Fruit fly (Drosophila melanogaster) whole organism, embryonic: ENCODE results near the gene CG6607.

Experiments used
- Asciz ChIP-seq: fragments of 200-800 bp; sonication (Bioruptor generic); optimal IDR thresholded peaks from 2 replicates; lab custom pipeline; 2017; ENCODE audit warnings: missing biosample characterization, mild to moderate bottlenecking, missing genetic modification characterization, missing genetic modification reagents
- Bteb2 ChIP-seq: fragments of 200-800 bp; sonication (Bioruptor generic); optimal IDR thresholded peaks from 2 replicates; lab custom pipeline; 2016; ENCODE audit warnings: missing biosample characterization, missing genetic modification characterization
- CG10979 ChIP-seq: fragments of 200-800 bp; sonication (Bioruptor generic); optimal IDR thresholded peaks from 2 replicates; lab custom pipeline; 2018; ENCODE audit warnings: missing biosample characterization, mild to moderate bottlenecking, missing genetic modification characterization, moderate library complexity
- CG16863 ChIP-seq: fragments of 200-800 bp; sonication (Bioruptor generic); optimal IDR thresholded peaks from 3 replicates; lab custom pipeline; 2016; ENCODE audit warnings: missing biosample characterization, missing genetic modification characterization
- CG17802 ChIP-seq: fragments of 200-800 bp; sonication (Bioruptor generic); optimal IDR thresholded peaks from 2 replicates; lab custom pipeline; 2018; ENCODE audit warnings: missing biosample characterization, mild to moderate bottlenecking, missing genetic modification characterization, moderate library complexity
- CG18764 ChIP-seq: fragments of 200-800 bp; sonication (Bioruptor generic); optimal IDR thresholded peaks from 3 replicates; lab custom pipeline; 2016; ENCODE audit warnings: missing biosample characterization, missing genetic modification characterization
- CG32767 ChIP-seq: fragments of 200-800 bp; sonication (Bioruptor generic); IDR thresholded peaks from 2 replicates; pipeline ENCODE4 v1.3.6; 2022; ENCODE audit warnings: missing biosample characterization, missing genetic modification characterization
- CG33213 ChIP-seq: fragments of 200-800 bp; sonication (Bioruptor generic); optimal IDR thresholded peaks from 3 replicates; lab custom pipeline; 2016; ENCODE audit warnings: missing biosample characterization, missing genetic modification characterization
- CG34376 ChIP-seq: fragments of 200-800 bp; sonication (Bioruptor generic); optimal IDR thresholded peaks from 2 replicates; lab custom pipeline; 2018; ENCODE audit warnings: missing biosample characterization, mild to moderate bottlenecking, missing genetic modification characterization
- CG43689 ChIP-seq: fragments of 200-800 bp; sonication (Bioruptor generic); IDR thresholded peaks from 2 replicates; pipeline ENCODE4 v1.3.6; 2022; ENCODE audit warnings: missing biosample characterization, missing genetic modification characterization
- CG4730 ChIP-seq: fragments of 200-800 bp; sonication (Bioruptor generic); IDR thresholded peaks from 2 replicates; pipeline ENCODE4 v1.3.6; 2022; ENCODE audit warnings: missing biosample characterization, missing genetic modification characterization
- CG4854 ChIP-seq: fragments of 200-800 bp; sonication (Bioruptor generic); optimal IDR thresholded peaks from 2 replicates; lab custom pipeline; 2016; ENCODE audit warnings: missing biosample characterization, missing genetic modification characterization, inconsistent platforms
- CG6654 ChIP-seq: fragments of 200-800 bp; sonication (Bioruptor generic); optimal IDR thresholded peaks from 2 replicates; lab custom pipeline; 2017; ENCODE audit warnings: missing biosample characterization, mild to moderate bottlenecking, missing genetic modification characterization
- CG6854 ChIP-seq: fragments of 200-800 bp; sonication (Bioruptor generic); optimal IDR thresholded peaks from 3 replicates; lab custom pipeline; 2017; ENCODE audit warnings: missing biosample characterization, mild to moderate bottlenecking, missing genetic modification characterization
- CG7357 ChIP-seq: fragments of 200-800 bp; sonication (Bioruptor generic); IDR thresholded peaks from 3 replicates; pipeline ENCODE4 v1.3.6; 2022; ENCODE audit warnings: missing biosample characterization, missing genetic modification characterization
- CG7745 ChIP-seq: fragments of 200-800 bp; sonication (Bioruptor generic); optimal IDR thresholded peaks from 2 replicates; lab custom pipeline; 2018; ENCODE audit warnings: missing biosample characterization, mild to moderate bottlenecking, missing genetic modification characterization, moderate library complexity
- CG7839 ChIP-seq: fragments of 200-800 bp; sonication (Bioruptor generic); optimal IDR thresholded peaks from 3 replicates; lab custom pipeline; 2018; ENCODE audit warnings: missing biosample characterization, mild to moderate bottlenecking, missing genetic modification characterization, moderate library complexity
- CG8089 ChIP-seq: fragments of 200-800 bp; sonication (Bioruptor generic); optimal IDR thresholded peaks from 3 replicates; lab custom pipeline; 2016; ENCODE audit warnings: missing biosample characterization, missing genetic modification characterization
- CG9215 ChIP-seq: fragments of 200-800 bp; sonication (Bioruptor generic); IDR thresholded peaks from 2 replicates; pipeline ENCODE4 v1.3.6; 2022; ENCODE audit warnings: missing biosample characterization, missing genetic modification characterization
- CG9609 ChIP-seq: fragments of 200-800 bp; sonication (Bioruptor generic); optimal IDR thresholded peaks from 3 replicates; lab custom pipeline; 2016; ENCODE audit warnings: missing biosample characterization, missing genetic modification characterization
- CG9876 ChIP-seq: fragments of 200-800 bp; sonication (Bioruptor generic); optimal IDR thresholded peaks from 2 replicates; lab custom pipeline; 2016; ENCODE audit warnings: missing biosample characterization, missing genetic modification characterization
- CkIIα-i1 ChIP-seq: fragments of 200-800 bp; sonication (Bioruptor generic); IDR thresholded peaks from 2 replicates; pipeline ENCODE4 v1.3.6; 2022; ENCODE audit warnings: missing biosample characterization, missing genetic modification characterization
- Dfd ChIP-seq, 2 experiments: fragments of >200 bp; optimal IDR thresholded peaks; 2 replicates each; lab custom pipeline; 2017; ENCODE audit warnings: missing biosample characterization in 2 of 2, missing genetic modification characterization in 2 of 2
- Dll ChIP-seq: fragments of 200-800 bp; sonication (Bioruptor generic); IDR thresholded peaks from 4 replicates; pipeline ENCODE4 v1.3.6; 2022; ENCODE audit warnings: missing biosample characterization, missing genetic modification characterization; ENCODE audit not compliant: partially characterized antibody
- GATAe ChIP-seq: fragments of 200-800 bp; sonication (Bioruptor generic); conservative IDR thresholded peaks from 2 replicates; pipeline ENCODE4 v1.3.6; 2022; ENCODE audit warnings: missing biosample characterization, missing genetic modification characterization
- HLH4C ChIP-seq: fragments of 200-800 bp; sonication (Bioruptor generic); IDR thresholded peaks from 3 replicates; pipeline ENCODE4 v1.3.6; 2022; ENCODE audit warnings: missing biosample characterization, missing genetic modification characterization; ENCODE audit not compliant: partially characterized antibody
- Hr3 ChIP-seq: fragments of 200-800 bp; sonication (Bioruptor generic); optimal IDR thresholded peaks from 3 replicates; lab custom pipeline; 2016; ENCODE audit warnings: missing biosample characterization, missing genetic modification characterization
- NC2α ChIP-seq: fragments of 200-800 bp; sonication (Bioruptor generic); optimal IDR thresholded peaks from 2 replicates; lab custom pipeline; 2016; ENCODE audit warnings: missing biosample characterization, missing genetic modification characterization
- Sin3A ChIP-seq: fragments of >200 bp; optimal IDR thresholded peaks from 2 replicates; lab custom pipeline; 2018
- Sox100B ChIP-seq: fragments of 200-800 bp; sonication (Bioruptor generic); optimal IDR thresholded peaks from 3 replicates; lab custom pipeline; 2018; ENCODE audit warnings: missing biosample characterization, mild to moderate bottlenecking, missing genetic modification characterization
- Usf ChIP-seq: fragments of 200-800 bp; sonication (Bioruptor generic); optimal IDR thresholded peaks from 2 replicates; lab custom pipeline; 2017; ENCODE audit warnings: missing genotype, missing biosample characterization, missing genetic modification characterization
- Vsx1 ChIP-seq: fragments of 200-800 bp; sonication (Bioruptor generic); optimal IDR thresholded peaks from 2 replicates; lab custom pipeline; 2017; ENCODE audit warnings: missing biosample characterization, mild to moderate bottlenecking, missing genetic modification characterization, missing genetic modification reagents
- Xbp1 ChIP-seq: fragments of 200-800 bp; sonication (Bioruptor generic); optimal IDR thresholded peaks from 3 replicates; lab custom pipeline; 2016; ENCODE audit warnings: missing biosample characterization, mild to moderate bottlenecking, missing genetic modification characterization
- Xrp1 ChIP-seq: fragments of 200-800 bp; sonication (Bioruptor generic); IDR thresholded peaks from 2 replicates; pipeline ENCODE4 v1.3.6; 2022; ENCODE audit warnings: missing biosample characterization, missing genetic modification characterization
- ci ChIP-seq: fragments of 200-800 bp; sonication (Bioruptor generic); IDR thresholded peaks from 3 replicates; pipeline ENCODE4 v1.3.6; 2022; ENCODE audit warnings: missing biosample characterization, missing genetic modification characterization
- croc ChIP-seq: fragments of 200-800 bp; sonication (Bioruptor generic); conservative IDR thresholded peaks from 3 replicates; pipeline ENCODE4 v1.3.6; 2022; ENCODE audit warnings: missing biosample characterization, missing genetic modification characterization
- en ChIP-seq: fragments of 200-800 bp; sonication (Bioruptor generic); optimal IDR thresholded peaks from 2 replicates; lab custom pipeline; 2016; ENCODE audit warnings: missing biosample characterization, missing genetic modification characterization
- ewg ChIP-seq: fragments of 200-800 bp; sonication (Bioruptor generic); optimal IDR thresholded peaks from 3 replicates; lab custom pipeline; 2017; ENCODE audit warnings: mild to moderate bottlenecking, missing biosample characterization, missing genetic modification reagents, missing genetic modification characterization
- gfzf ChIP-seq: fragments of 200-800 bp; sonication (Bioruptor generic); optimal IDR thresholded peaks from 2 replicates; lab custom pipeline; 2016; ENCODE audit warnings: missing biosample characterization, mild to moderate bottlenecking, missing genetic modification characterization, moderate library complexity
- gro ChIP-seq: fragments of 200-800 bp; sonication (Bioruptor generic); optimal IDR thresholded peaks from 2 replicates; lab custom pipeline; 2016; ENCODE audit warnings: missing biosample characterization, missing genetic modification characterization
- ham ChIP-seq: fragments of 200-800 bp; sonication (Bioruptor generic); IDR thresholded peaks from 2 replicates; pipeline ENCODE4 v1.3.6; 2022; ENCODE audit warnings: missing biosample characterization, missing genetic modification characterization
- lola ChIP-seq, 3 experiments: fragments of >200 bp in 2 of 3; fragments of 200-800 bp in 1 of 3; sonication (Bioruptor generic) in 1 of 3; optimal IDR thresholded peaks; 2 replicates each; lab custom pipeline; 2017 to 2019; ENCODE audit warnings: missing biosample characterization in 3 of 3, missing genetic modification characterization in 3 of 3, mild to moderate bottlenecking in 1 of 3, moderate library complexity in 1 of 3
- mirr ChIP-seq: fragments of 200-800 bp; sonication (Bioruptor generic); optimal IDR thresholded peaks from 3 replicates; lab custom pipeline; 2018; ENCODE audit warnings: missing biosample characterization, mild to moderate bottlenecking, missing genetic modification characterization
- otp ChIP-seq: fragments of 200-800 bp; sonication (Bioruptor generic); IDR thresholded peaks from 3 replicates; pipeline ENCODE4, ENCODE4 v1.3.6; 2022; ENCODE audit warnings: missing biosample characterization, missing genetic modification characterization
- prd ChIP-seq, 3 experiments: fragments of >200 bp in 2 of 3; fragments of 200-800 bp in 1 of 3; sonication (Bioruptor generic) in 1 of 3; optimal IDR thresholded peaks in 2 of 3; IDR thresholded peaks in 1 of 3; 2 replicates in 2 of 3; 3 replicates in 1 of 3; pipeline versions ENCODE4 v1.3.6 to Lab custom; 2017 to 2022; ENCODE audit warnings: missing biosample characterization in 1 of 3, missing genetic modification characterization in 1 of 3
- pros ChIP-seq: fragments of 200-800 bp; sonication (Bioruptor generic); optimal IDR thresholded peaks from 3 replicates; lab custom pipeline; 2019; ENCODE audit warnings: missing biosample characterization, mild to moderate bottlenecking, missing genetic modification characterization, moderate library complexity
- tin ChIP-seq: fragments of 200-800 bp; sonication (Bioruptor generic); optimal IDR thresholded peaks from 3 replicates; lab custom pipeline; 2016; ENCODE audit warnings: missing biosample characterization, missing genetic modification characterization
- tna ChIP-seq: fragments of 200-800 bp; sonication (Bioruptor generic); IDR thresholded peaks from 2 replicates; pipeline ENCODE4 v1.3.6; 2022; ENCODE audit warnings: missing biosample characterization, missing genetic modification characterization; ENCODE audit not compliant: partially characterized antibody
- yki ChIP-seq: fragments of >200 bp; optimal IDR thresholded peaks from 3 replicates; lab custom pipeline; 2018
- zen ChIP-seq: fragments of 200-800 bp; sonication (Bioruptor generic); optimal IDR thresholded peaks from 3 replicates; lab custom pipeline; 2018; ENCODE audit warnings: missing biosample characterization, mild to moderate bottlenecking, missing genetic modification characterization, moderate library complexity

The CG6607 gene

dm6 chr3R:24571386-24572124 is 43.7 kb downstream of the CG6607 start (continued):
- TF ChIP-seq Dll (GFP tag; lab: Robert Waterston, UW) (no peak), tin (GFP tag; lab: Kevin White, UChicago) (no peak), CkIIα-i1 (no peak), Usf (GFP tag; lab: Kevin White, UChicago) (no peak), tna (GFP tag; lab: Robert Waterston, UW) (peak; percentile 13; the same call in 1 of the 2 replicates), CG16863 (GFP tag; lab: Kevin White, UChicago) (no peak), CG10979 (tag; lab: Kevin White, UChicago) (no peak), CG4730 (no peak), ham (GFP tag; lab: Robert Waterston, UW) (no peak), gro (GFP tag; lab: Kevin White, UChicago) (no peak), CG34376 (GFP tag; lab: Kevin White, UChicago) (peak; percentile 89), en (no peak), Sox100B (no peak), ci (GFP tag; lab: Robert Waterston, UW) (0 out of 3 replicates have a peak, but pooled peaks have one; percentile 22), CG17802 (tag; lab: Kevin White, UChicago) (no peak), CG7839 (tag; lab: Kevin White, UChicago) (no peak), gfzf (GFP tag; lab: Kevin White, UChicago) (no peak), GATAe (GFP tag; lab: Robert Waterston, UW) (no peak), mirr (peak; percentile 92), HLH4C (GFP tag; lab: Robert Waterston, UW) (no peak), CG9215 (GFP tag; lab: Robert Waterston, UW) (no peak), Sin3A (lab: Kevin White, UChicago) (no peak), Asciz (GFP tag; lab: Kevin White, UChicago) (no peak), CG4854 (GFP tag; lab: Kevin White, UChicago) (no peak), pros (GFP tag; lab: Kevin White, UChicago) (no peak), CG18764 (GFP tag; lab: Kevin White, UChicago) (no peak), Xrp1 (GFP tag; lab: Robert Waterston, UW) (peak; percentile 20; the same call in 1 of the 2 replicates), zen (tag; lab: Kevin White, UChicago) (no peak), otp (GFP tag; lab: Robert Waterston, UW) (no peak; the same call in 2 of the 3 replicates), CG6654 (no peak), Bteb2 (GFP tag; lab: Kevin White, UChicago) (no peak), CG9876 (GFP tag; lab: Kevin White, UChicago) (no peak), Vsx1 (GFP tag; lab: Kevin White, UChicago) (peak; percentile 77), ewg (GFP tag; lab: Kevin White, UChicago) (no peak), CG7357 (GFP tag; lab: Robert Waterston, UW) (no peak), CG43689 (GFP tag; lab: Robert Waterston, UW) (no peak), CG7745 (tag; lab: Kevin White, UChicago) (peak; percentile 78), CG9609 (no peak), yki (peak; percentile 35), CG32767 (GFP tag; lab: Robert Waterston, UW) (no peak; the same call in 1 of the 2 replicates), croc (no peak), CG6854 (GFP tag; lab: Kevin White, UChicago) (no peak), CG8089 (GFP tag; lab: Kevin White, UChicago) (no peak), Hr3 (no peak), prd (optimal IDR thresholded peaks at IDR 0.05; lab: Kevin White, UChicago) (no peak), prd (GFP tag; IDR thresholded peaks at IDR 0.05; lab: Robert Waterston, UW) (no peak), Xbp1 (GFP tag; lab: Kevin White, UChicago) (no peak), Dfd (GFP tag; optimal IDR thresholded peaks at IDR 0.05; lab: Kevin White, UChicago) (no peak), CG33213 (no peak), lola (GFP tag; optimal IDR thresholded peaks at IDR 0.05; lab: Kevin White, UChicago) (no peak), NC2α (GFP tag; lab: Kevin White, UChicago) (no peak)
